Worm (Caenorhabditis elegans): ENCODE measurements around the gene bath-26.

ce11 chrII:1621180-1621579 is 20.6 kb upstream of the bath-26 start, which contains the start of gene fbxa-158:
- TF ChIP-seq ceh-13 (GFP tag; optimal IDR thresholded peaks at IDR 0.05) (no peak), ama-1 (optimal IDR thresholded peaks at IDR 0.05) (no peak), hmbx-1 (tag; optimal IDR thresholded peaks at IDR 0.05) (no peak), flt-1 (GFP tag; IDR thresholded peaks at IDR 0.05) (no peak), F13C5.2 (tag; optimal IDR thresholded peaks at IDR 0.05) (no peak)
